Worm (Caenorhabditis elegans) whole organism, L4 larva: ENCODE measurements around the gene C25A8.5.

Experiments used
- ZK546.5 ChIP-seq, 2 experiments: sonication (generic microtip); optimal IDR thresholded peaks; 2 replicates each; lab custom pipeline; 2017; ENCODE audit warnings: missing biosample characterization in 2 of 2, missing genetic modification characterization in 2 of 2
- fkh-10 ChIP-seq: fragments of 150-350 bp; optimal IDR thresholded peaks from 2 replicates; lab custom pipeline; 2014; ENCODE audit warnings: missing biosample characterization, missing genetic modification reagents, missing genetic modification characterization
- nhr-28 ChIP-seq: fragments of 150-350 bp; optimal IDR thresholded peaks from 2 replicates; lab custom pipeline; 2014; ENCODE audit warnings: missing biosample characterization, missing genetic modification characterization
- nhr-76 ChIP-seq: fragments of 150-350 bp; optimal IDR thresholded peaks from 2 replicates; lab custom pipeline; 2014; ENCODE audit warnings: missing biosample characterization, missing genetic modification characterization
- nhr-77 ChIP-seq: fragments of 150-350 bp; optimal IDR thresholded peaks from 2 replicates; lab custom pipeline; 2014; ENCODE audit warnings: missing biosample characterization, missing genetic modification characterization

- TF ChIP-seq nhr-76 (no peak), nhr-77 (no peak), ZK546.5 (tag; optimal IDR thresholded peaks at IDR 0.05; lab: Kevin White, UChicago) (no peak), fkh-10 (GFP tag; lab: Kevin White, UChicago) (no peak), nhr-28 (peak; percentile 37)
These were observed 45.3 kb downstream of the C25A8.5 start, which contains the start of gene tin-9.1 for ce11 chrIV:7044552-7045139.
